Fruit fly (Drosophila melanogaster): ENCODE measurements around the gene Myo61F.

Gene Myo61F

DNA sequence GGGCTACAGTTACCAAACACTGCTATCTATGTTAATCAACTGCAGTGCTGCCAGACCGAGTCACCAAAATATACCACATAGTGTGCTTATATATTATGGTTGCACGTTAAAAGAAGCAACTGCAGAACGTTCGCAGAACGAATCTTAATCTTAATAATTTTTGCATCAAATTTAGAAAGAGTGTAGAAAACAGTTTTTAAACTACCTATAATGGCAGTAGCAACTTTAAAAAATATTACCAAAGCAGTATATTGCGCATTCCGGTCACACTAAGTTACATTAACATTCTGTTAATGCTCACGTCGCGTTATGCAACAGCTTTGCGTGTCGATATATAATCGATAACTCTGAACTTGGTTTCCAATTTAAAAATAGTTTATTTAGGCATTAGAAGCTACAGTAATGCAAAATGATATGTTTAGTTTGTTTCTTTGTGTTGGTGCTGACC is 23.9 kb downstream of the Myo61F start, which contains the start of gene indra (continued):
- peak; percentile 37 for TF ChIP-seq CG15601 (tag; optimal IDR thresholded peaks at IDR 0.05)
- TF ChIP-seq CG17829 (tag; optimal IDR thresholded peaks at IDR 0.05), result peak; percentile 46
- peak; percentile 27 for TF ChIP-seq CG1603 (tag; optimal IDR thresholded peaks at IDR 0.05)
- no peak for TF ChIP-seq exex (tag; optimal IDR thresholded peaks at IDR 0.05)
- no peak for TF ChIP-seq ham (GFP tag; IDR thresholded peaks at IDR 0.05)
- no peak for TF ChIP-seq CG2678 (tag; optimal IDR thresholded peaks at IDR 0.05)
- peak; percentile 39; the same call in 1 of the 3 replicates for TF ChIP-seq dysf (GFP tag; IDR thresholded peaks at IDR 0.05)
- no peak; the same call in 1 of the 2 replicates for TF ChIP-seq tna (GFP tag; IDR thresholded peaks at IDR 0.05; ENCODE audit: partially characterized antibody)
- TF ChIP-seq sens (GFP tag), result peak; percentile 95
- peak; percentile 25; the same call in 1 of the 2 replicates for TF ChIP-seq ranshi (GFP tag; IDR thresholded peaks at IDR 0.05)
- TF ChIP-seq Xrp1 (GFP tag; IDR thresholded peaks at IDR 0.05), result peak; percentile 29; the same call in 1 of the 2 replicates
- TF ChIP-seq ci (GFP tag; IDR thresholded peaks at IDR 0.05), result 0 out of 3 replicates have a peak, but pooled peaks have one; percentile 58
- peak; percentile 25 for TF ChIP-seq CG18764 (GFP tag; optimal IDR thresholded peaks at IDR 0.05)
- no peak for TF ChIP-seq aop (GFP tag; IDR thresholded peaks at IDR 0.05)
- TF ChIP-seq Vsx1 (GFP tag; optimal IDR thresholded peaks at IDR 0.05), result no peak
- TF ChIP-seq CG6683 (GFP tag; optimal IDR thresholded peaks at IDR 0.05), result no peak
- TF ChIP-seq tgo (GFP tag; IDR thresholded peaks at IDR 0.05), result no peak; the same call in 2 of the 3 replicates
- TF ChIP-seq nom (GFP tag; optimal IDR thresholded peaks at IDR 0.05), result no peak
- TF ChIP-seq nau (GFP tag; optimal IDR thresholded peaks at IDR 0.05), result no peak
- TF ChIP-seq fd64A (GFP tag; optimal IDR thresholded peaks at IDR 0.05), result no peak
- no peak for TF ChIP-seq CG11504 (tag; optimal IDR thresholded peaks at IDR 0.05)
- TF ChIP-seq gfzf (GFP tag; optimal IDR thresholded peaks at IDR 0.05), result peak; percentile 79
- TF ChIP-seq CG8281 (tag; optimal IDR thresholded peaks at IDR 0.05), result no peak
- TF ChIP-seq Pdp1 (GFP tag; optimal IDR thresholded peaks at IDR 0.05), result peak; percentile 52 to 100
- TF ChIP-seq Gsc (GFP tag; IDR thresholded peaks at IDR 0.05), result no peak
- no peak for TF ChIP-seq CG1529 (GFP tag; optimal IDR thresholded peaks at IDR 0.05)
- peak; percentile 69 for TF ChIP-seq CG14710 (tag; optimal IDR thresholded peaks at IDR 0.05)
- TF ChIP-seq CoRest (tag; optimal IDR thresholded peaks at IDR 0.05), result peak; percentile 77
- no peak for TF ChIP-seq run (tag; optimal IDR thresholded peaks at IDR 0.05)
- TF ChIP-seq mam (GFP tag; optimal IDR thresholded peaks at IDR 0.05), result peak; percentile 52
- TF ChIP-seq CG2120 (GFP tag; optimal IDR thresholded peaks at IDR 0.05), result peak; percentile 83
- TF ChIP-seq cwo (GFP tag; optimal IDR thresholded peaks at IDR 0.05), result no peak
- no peak for TF ChIP-seq bigmax (GFP tag; optimal IDR thresholded peaks at IDR 0.05)
- peak; percentile 72 for TF ChIP-seq Dref (GFP tag; IDR thresholded peaks at IDR 0.05)
- TF ChIP-seq CG11398 (GFP tag; optimal IDR thresholded peaks at IDR 0.05), result peak; percentile 12
- TF ChIP-seq sens-2 (GFP tag; IDR thresholded peaks at IDR 0.05), result no peak
- no peak for TF ChIP-seq tll (GFP tag; optimal IDR thresholded peaks at IDR 0.05)
- no peak for TF ChIP-seq CG7745 (tag; optimal IDR thresholded peaks at IDR 0.05)
- TF ChIP-seq nmo (GFP tag; optimal IDR thresholded peaks at IDR 0.05), result peak; percentile 74
- peak; percentile 46 for TF ChIP-seq CG12236 (GFP tag; optimal IDR thresholded peaks at IDR 0.05)
- TF ChIP-seq CG42726 (GFP tag; IDR thresholded peaks at IDR 0.05; ENCODE audit: partially characterized antibody), result no peak
- peak; percentile 68 for TF ChIP-seq Xbp1 (GFP tag; optimal IDR thresholded peaks at IDR 0.05)
- no peak for TF ChIP-seq CG6854 (GFP tag; optimal IDR thresholded peaks at IDR 0.05)
- no peak for TF ChIP-seq D19A (tag; optimal IDR thresholded peaks at IDR 0.05)
- TF ChIP-seq CG10267 (tag; optimal IDR thresholded peaks at IDR 0.05), result peak; percentile 77
- peak; percentile 67 for TF ChIP-seq NC2β (GFP tag; optimal IDR thresholded peaks at IDR 0.05)
- peak; percentile 71 for TF ChIP-seq CG15514 (GFP tag; optimal IDR thresholded peaks at IDR 0.05)
- TF ChIP-seq trh (GFP tag; optimal IDR thresholded peaks at IDR 0.05), result no peak
- no peak for TF ChIP-seq CG7928 (GFP tag; optimal IDR thresholded peaks at IDR 0.05)

Data from whole organism, embryonic.